Fruit fly (Drosophila melanogaster): ENCODE results near the gene fid.

The fid gene

dm6 chr3R:26014262-26014833 is 44.5 kb downstream of the fid start, which contains the start of gene Kaz-m1 (continued):
- no peak for TF ChIP-seq CG11696 (GFP tag; IDR thresholded peaks at IDR 0.05)

- no peak for TF ChIP-seq Gug (GFP tag; IDR thresholded peaks at IDR 0.05)
- peak; percentile 80 for TF ChIP-seq CG11504 (tag; optimal IDR thresholded peaks at IDR 0.05)
- no peak for TF ChIP-seq dati (GFP tag; IDR thresholded peaks at IDR 0.05)
- TF ChIP-seq Trl (optimal IDR thresholded peaks at IDR 0.05) = peak in 1 of 2 experiments; percentile 26
- no peak for TF ChIP-seq Trl (GFP tag; optimal IDR thresholded peaks at IDR 0.05)
- TF ChIP-seq Ada2b (GFP tag; IDR thresholded peaks at IDR 0.05) = no peak
- TF ChIP-seq Nf-YA (GFP tag; IDR thresholded peaks at IDR 0.05) = no peak
- no peak for TF ChIP-seq sisA (GFP tag; IDR thresholded peaks at IDR 0.05)
- no peak for TF ChIP-seq sqz (GFP tag; optimal IDR thresholded peaks at IDR 0.05)
- TF ChIP-seq tx (GFP tag; optimal IDR thresholded peaks at IDR 0.05) = no peak
- no peak for TF ChIP-seq fu2 (GFP tag; optimal IDR thresholded peaks at IDR 0.05)
- TF ChIP-seq sd (tag; optimal IDR thresholded peaks at IDR 0.05) = peak; percentile 79
- TF ChIP-seq dm (GFP tag; optimal IDR thresholded peaks at IDR 0.05) = no peak
- TF ChIP-seq ftz-f1 (GFP tag; optimal IDR thresholded peaks at IDR 0.05) = no peak
- TF ChIP-seq CG10543 (GFP tag; optimal IDR thresholded peaks at IDR 0.05) = no peak
- TF ChIP-seq dan (GFP tag; IDR thresholded peaks at IDR 0.05) = no peak
- no peak for TF ChIP-seq btn (GFP tag; optimal IDR thresholded peaks at IDR 0.05)
- TF ChIP-seq Spps (tag; optimal IDR thresholded peaks at IDR 0.05) = no peak
- TF ChIP-seq Jarid2 (GFP tag; optimal IDR thresholded peaks at IDR 0.05) = peak; percentile 76
- no peak for TF ChIP-seq Taf1 (GFP tag; IDR thresholded peaks at IDR 0.05)
- no peak for TF ChIP-seq cwo (GFP tag; optimal IDR thresholded peaks at IDR 0.05)
- TF ChIP-seq CG7745 (tag; optimal IDR thresholded peaks at IDR 0.05) = no peak
- no peak for TF ChIP-seq Sin3A (optimal IDR thresholded peaks at IDR 0.05)
- no peak for TF ChIP-seq Poxn (GFP tag; IDR thresholded peaks at IDR 0.05)
- no peak for TF ChIP-seq GATAe (GFP tag; conservative IDR thresholded peaks at IDR 0.05)
- no peak for TF ChIP-seq gsb (GFP tag; IDR thresholded peaks at IDR 0.05)
- TF ChIP-seq emc (GFP tag; optimal IDR thresholded peaks at IDR 0.05) = no peak
- TF ChIP-seq Atf6 (GFP tag; IDR thresholded peaks at IDR 0.05) = no peak
- TF ChIP-seq CG12155 (GFP tag; optimal IDR thresholded peaks at IDR 0.05) = no peak
- no peak for TF ChIP-seq disco-r (GFP tag; optimal IDR thresholded peaks at IDR 0.05)
- no peak for TF ChIP-seq Neu2 (GFP tag; optimal IDR thresholded peaks at IDR 0.05; ENCODE audit: borderline replicate concordance)
- TF ChIP-seq odd (GFP tag; optimal IDR thresholded peaks at IDR 0.05) = no peak
- no peak for TF ChIP-seq CG7987 (GFP tag; optimal IDR thresholded peaks at IDR 0.05)
- peak; percentile 37; the same call in 1 of the 3 replicates for TF ChIP-seq Opbp (GFP tag; IDR thresholded peaks at IDR 0.05; ENCODE audit: partially characterized antibody)
- TF ChIP-seq z (GFP tag; IDR thresholded peaks at IDR 0.05) = peak; percentile 82; the same call in 2 of the 3 replicates
- no peak for TF ChIP-seq Dbx (GFP tag; IDR thresholded peaks at IDR 0.05)
- TF ChIP-seq CG10209 (GFP tag; optimal IDR thresholded peaks at IDR 0.05) = no peak
- TF ChIP-seq CG17328 (GFP tag; IDR thresholded peaks at IDR 0.05) = no peak
- no peak for TF ChIP-seq tna (GFP tag; IDR thresholded peaks at IDR 0.05; ENCODE audit: partially characterized antibody)
- no peak for TF ChIP-seq bsh (GFP tag; optimal IDR thresholded peaks at IDR 0.05)
- peak; percentile 83; the same call in 3 of the 4 replicates for TF ChIP-seq chinmo (GFP tag; IDR thresholded peaks at IDR 0.05; ENCODE audit: partially characterized antibody)
- no peak for TF ChIP-seq Doc3 (GFP tag; IDR thresholded peaks at IDR 0.05; ENCODE audit: partially characterized antibody)
- no peak for TF ChIP-seq oc (tag; optimal IDR thresholded peaks at IDR 0.05)
- no peak for TF ChIP-seq Fer2 (tag; optimal IDR thresholded peaks at IDR 0.05)
- TF ChIP-seq CG2712 (tag; optimal IDR thresholded peaks at IDR 0.05) = no peak
- no peak for TF ChIP-seq CG16815 (GFP tag; optimal IDR thresholded peaks at IDR 0.05)
- no peak for TF ChIP-seq Nf-YB (GFP tag; optimal IDR thresholded peaks at IDR 0.05)
- peak; percentile 85 for TF ChIP-seq Deaf1 (tag; optimal IDR thresholded peaks at IDR 0.05)
These were observed 47.5 kb downstream of the fid start for dm6 chr3R:26017294-26017770.
